Fruit fly (Drosophila melanogaster): ENCODE results near the gene Sec71.

Sec71 gene

DNA sequence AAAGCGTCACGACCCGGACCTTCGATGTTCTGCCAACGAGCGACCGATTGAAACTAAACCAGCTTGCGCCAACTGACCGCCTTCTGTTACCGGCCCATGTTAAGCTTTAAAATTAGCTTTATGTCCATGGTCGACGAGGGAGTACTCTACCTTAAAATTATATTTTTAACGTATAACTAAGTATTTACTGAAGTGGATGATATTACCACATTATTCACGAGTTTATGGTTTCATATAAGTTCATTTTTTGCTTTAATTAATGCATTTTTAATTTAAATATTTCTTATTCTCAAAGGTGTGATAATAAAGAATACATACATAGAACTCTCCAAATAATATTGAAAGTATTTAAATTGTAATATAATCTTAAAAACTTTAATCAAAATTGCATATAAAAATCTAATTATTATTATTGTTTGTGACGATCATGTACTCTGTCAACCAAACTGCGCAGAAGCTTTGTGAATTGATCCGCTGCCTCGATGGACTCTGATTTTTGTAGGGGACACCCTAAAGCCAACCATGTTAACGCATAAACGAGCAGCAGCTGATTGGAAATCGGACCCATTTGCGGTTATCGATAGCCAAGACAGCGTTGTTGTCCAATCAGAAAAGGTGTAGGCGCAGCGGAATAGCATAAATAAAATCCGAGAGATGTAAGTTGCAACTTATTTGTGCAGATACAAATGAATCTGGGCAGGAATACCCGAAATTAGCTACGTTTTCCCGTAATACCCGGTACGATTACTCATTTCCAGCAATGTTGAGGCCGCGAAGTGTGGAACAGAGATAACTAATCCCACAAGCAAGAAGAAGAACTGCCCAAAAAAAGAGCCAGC, 13.0 kb upstream of the Sec71 start, which contains the start of the genes CG9008 and p38b (continued):
- no peak for TF ChIP-seq Camta (GFP tag; optimal IDR thresholded peaks at IDR 0.05)
- TF ChIP-seq Doc3 (GFP tag; IDR thresholded peaks at IDR 0.05; ENCODE audit: partially characterized antibody), result 0 out of 3 replicates have a peak, but pooled peaks have one; percentile 26
- peak; percentile 79 for TF ChIP-seq ewg (GFP tag; optimal IDR thresholded peaks at IDR 0.05)
- no peak for TF ChIP-seq CG9876 (GFP tag; optimal IDR thresholded peaks at IDR 0.05)
- peak; percentile 94 for TF ChIP-seq Sox100B (GFP tag; optimal IDR thresholded peaks at IDR 0.05)
- no peak for TF ChIP-seq CG4360 (GFP tag; IDR thresholded peaks at IDR 0.05)
- TF ChIP-seq CG17568 (GFP tag; optimal IDR thresholded peaks at IDR 0.05), result no peak
- TF ChIP-seq ftz-f1 (GFP tag; optimal IDR thresholded peaks at IDR 0.05), result no peak
- no peak for TF ChIP-seq en (GFP tag; optimal IDR thresholded peaks at IDR 0.05)
- TF ChIP-seq bab2 (GFP tag; optimal IDR thresholded peaks at IDR 0.05), result peak; percentile 46
- TF ChIP-seq dan (GFP tag; IDR thresholded peaks at IDR 0.05), result no peak
- TF ChIP-seq jing (GFP tag; optimal IDR thresholded peaks at IDR 0.05), result no peak
- TF ChIP-seq CG32767 (GFP tag; IDR thresholded peaks at IDR 0.05), result peak; percentile 61
- no peak for TF ChIP-seq CG7786 (GFP tag; optimal IDR thresholded peaks at IDR 0.05)
- TF ChIP-seq caup (GFP tag; optimal IDR thresholded peaks at IDR 0.05; ENCODE audit: severe bottlenecking), result peak; percentile 82
- TF ChIP-seq salm (tag; optimal IDR thresholded peaks at IDR 0.05), result peak; percentile 8
- TF ChIP-seq Atf6 (GFP tag; IDR thresholded peaks at IDR 0.05), result peak; percentile 66
- TF ChIP-seq onecut (GFP tag; IDR thresholded peaks at IDR 0.05), result peak; percentile 48; the same call in 1 of the 2 replicates
- peak; percentile 83 for TF ChIP-seq Fer1 (GFP tag; optimal IDR thresholded peaks at IDR 0.05)
- no peak for TF ChIP-seq pnt (GFP tag; optimal IDR thresholded peaks at IDR 0.05)
- TF ChIP-seq Dref (GFP tag; IDR thresholded peaks at IDR 0.05), result peak; percentile 83
- peak; percentile 22; the same call in 1 of the 2 replicates for TF ChIP-seq CG17328 (GFP tag; IDR thresholded peaks at IDR 0.05)
- no peak for TF ChIP-seq CG3838 (GFP tag; optimal IDR thresholded peaks at IDR 0.05)
- peak; percentile 33 for TF ChIP-seq tup (GFP tag; optimal IDR thresholded peaks at IDR 0.05)
- TF ChIP-seq CG3847 (GFP tag; IDR thresholded peaks at IDR 0.05), result peak; percentile 57
- no peak for TF ChIP-seq CHES-1-like (GFP tag; optimal IDR thresholded peaks at IDR 0.05)
- peak; percentile 84 for TF ChIP-seq CG8388 (GFP tag; optimal IDR thresholded peaks at IDR 0.05)
- TF ChIP-seq CG8944 (GFP tag; optimal IDR thresholded peaks at IDR 0.05), result peak; percentile 15
- TF ChIP-seq Mes4 (GFP tag; optimal IDR thresholded peaks at IDR 0.05), result no peak
- TF ChIP-seq Hr51 (GFP tag; optimal IDR thresholded peaks at IDR 0.05), result peak; percentile 26 to 91
- TF ChIP-seq Bdp1 (GFP tag; optimal IDR thresholded peaks at IDR 0.05), result peak; percentile 25
- TF ChIP-seq wek (GFP tag; optimal IDR thresholded peaks at IDR 0.05), result peak; percentile 52
- peak; percentile 92 for TF ChIP-seq CG13424 (tag; optimal IDR thresholded peaks at IDR 0.05)
- no peak for TF ChIP-seq TFAM (GFP tag; optimal IDR thresholded peaks at IDR 0.05)
- no peak for TF ChIP-seq Lpt (GFP tag; optimal IDR thresholded peaks at IDR 0.05)
- peak; percentile 77 for TF ChIP-seq gsb-n (tag; optimal IDR thresholded peaks at IDR 0.05)
- no peak for TF ChIP-seq CG31388 (GFP tag; optimal IDR thresholded peaks at IDR 0.05)
- TF ChIP-seq Jarid2 (GFP tag; optimal IDR thresholded peaks at IDR 0.05), result no peak
- peak; percentile 62; the same call in 2 of the 3 replicates for TF ChIP-seq CG11695 (GFP tag; IDR thresholded peaks at IDR 0.05)
- peak; percentile 56 for TF ChIP-seq CG3407 (GFP tag; optimal IDR thresholded peaks at IDR 0.05)
- peak; percentile 74 for TF ChIP-seq tap (tag; optimal IDR thresholded peaks at IDR 0.05)
- no peak for TF ChIP-seq Tbp (GFP tag; optimal IDR thresholded peaks at IDR 0.05)
- no peak for TF ChIP-seq sc (optimal IDR thresholded peaks at IDR 0.05)
- peak; percentile 65 for TF ChIP-seq sc (GFP tag; optimal IDR thresholded peaks at IDR 0.05)
- TF ChIP-seq YL-1 (GFP tag; optimal IDR thresholded peaks at IDR 0.05), result peak; percentile 47
- TF ChIP-seq gcm (GFP tag; optimal IDR thresholded peaks at IDR 0.05), result peak; percentile 80
- peak; percentile 56 for TF ChIP-seq CG9215 (GFP tag; IDR thresholded peaks at IDR 0.05)
- TF ChIP-seq Kr (GFP tag; optimal IDR thresholded peaks at IDR 0.05), result no peak
- TF ChIP-seq grn (GFP tag; optimal IDR thresholded peaks at IDR 0.05), result peak; percentile 13
- TF ChIP-seq bcd (GFP tag; optimal IDR thresholded peaks at IDR 0.05), result peak; percentile 85

All from whole organism, embryonic.